Worm (Caenorhabditis elegans) whole organism, young adult: ENCODE data around the gene H18N23.2.
"Not testable (repeated sequence)": the region's sequence is repeated elsewhere in the genome, so short reads cannot be mapped to it uniquely, and the experiment has no call there.

Experiments
- C17E4.6 ChIP-seq: fragments of 200-800 bp; sonication (Bioruptor generic); IDR thresholded peaks from 2 replicates; pipeline ENCODE4 v1.3.6; 2022; ENCODE audit warnings: missing genetic modification reagents, missing genetic modification characterization, missing compliant biosample characterization
- F10E7.11 ChIP-seq: sonication (generic microtip); optimal IDR thresholded peaks from 2 replicates; lab custom pipeline; 2017; ENCODE audit warnings: mild to moderate bottlenecking, missing genetic modification characterization, moderate library complexity, missing compliant biosample characterization
- F39B2.1 ChIP-seq: fragments of 200-800 bp; sonication (Bioruptor generic); IDR thresholded peaks from 2 replicates; pipeline ENCODE4 v1.3.6; 2022; ENCODE audit warnings: missing genetic modification reagents, missing genetic modification characterization, missing compliant biosample characterization
- K12H6.12 ChIP-seq: fragments of 200-800 bp; sonication (Bioruptor generic); optimal IDR thresholded peaks from 2 replicates; lab custom pipeline; 2018; ENCODE audit warnings: mild to moderate bottlenecking, missing genetic modification characterization, missing compliant biosample characterization
- T26A5.8 ChIP-seq: sonication (generic microtip); optimal IDR thresholded peaks from 2 replicates; lab custom pipeline; 2016; ENCODE audit warnings: missing genetic modification characterization, missing compliant biosample characterization
- Y53G8AR.9 ChIP-seq: fragments of 200-800 bp; sonication (Bioruptor generic); conservative IDR thresholded peaks from 2 replicates; pipeline ENCODE4 v1.3.6; 2022; ENCODE audit warnings: missing genetic modification reagents, missing genetic modification characterization, missing compliant biosample characterization
- Y56A3A.18 ChIP-seq: fragments of 200-800 bp; sonication (Bioruptor generic); IDR thresholded peaks from 2 replicates; pipeline ENCODE4 v1.3.6; 2022; ENCODE audit warnings: missing genetic modification reagents, missing genetic modification characterization, missing compliant biosample characterization
- ZK185.1 ChIP-seq: sonication (generic microtip); optimal IDR thresholded peaks from 2 replicates; lab custom pipeline; 2016; ENCODE audit warnings: mild to moderate bottlenecking, missing genetic modification characterization, missing compliant biosample characterization; ENCODE audit not compliant: poor library complexity, severe bottlenecking
- athp-1 ChIP-seq: sonication (generic microtip); optimal IDR thresholded peaks from 2 replicates; lab custom pipeline; 2017; ENCODE audit warnings: mild to moderate bottlenecking, missing genetic modification characterization, missing compliant biosample characterization
- attf-3 ChIP-seq: fragments of 200-800 bp; sonication (Bioruptor generic); conservative IDR thresholded peaks from 2 replicates; pipeline ENCODE4 v1.3.6; 2022; ENCODE audit warnings: missing genetic modification reagents, missing genetic modification characterization, missing compliant biosample characterization
- attf-6 ChIP-seq: fragments of 200-800 bp; sonication (Bioruptor generic); IDR thresholded peaks from 2 replicates; pipeline ENCODE4 v1.3.6; 2022; ENCODE audit warnings: missing genetic modification reagents, missing genetic modification characterization, missing compliant biosample characterization
- cebp-2 ChIP-seq: fragments of 200-800 bp; sonication (Bioruptor generic); IDR thresholded peaks from 2 replicates; pipeline ENCODE4 v1.3.6; 2022; ENCODE audit warnings: missing genetic modification characterization, missing compliant biosample characterization
- chd-7 ChIP-seq: sonication (generic microtip); optimal IDR thresholded peaks from 2 replicates; lab custom pipeline; 2016; ENCODE audit warnings: mild to moderate bottlenecking, missing genetic modification characterization, moderate library complexity, missing compliant biosample characterization
- efl-1 ChIP-seq: fragments of 150-350 bp; optimal IDR thresholded peaks from 2 replicates; lab custom pipeline; 2014; ENCODE audit warnings: missing biosample characterization, missing genetic modification reagents, missing genetic modification characterization
- ekl-4 ChIP-seq: fragments of 200-800 bp; sonication (Bioruptor generic); IDR thresholded peaks from 2 replicates; pipeline ENCODE4 v1.3.6; 2022; ENCODE audit warnings: missing genetic modification reagents, missing genetic modification characterization, missing compliant biosample characterization
- hlh-12 ChIP-seq: sonication (generic microtip); optimal IDR thresholded peaks from 2 replicates; lab custom pipeline; 2016; ENCODE audit warnings: missing genetic modification characterization, missing compliant biosample characterization
- hlh-26 ChIP-seq: fragments of 200-800 bp; sonication (Bioruptor generic); conservative IDR thresholded peaks from 2 replicates; pipeline ENCODE4 v1.3.6; 2022; ENCODE audit warnings: missing genetic modification reagents, missing genetic modification characterization, missing compliant biosample characterization
- hmg-1.2 ChIP-seq: fragments of 200-800 bp; sonication (Bioruptor generic); IDR thresholded peaks from 2 replicates; pipeline ENCODE4 v1.3.6; 2022; ENCODE audit warnings: missing genetic modification reagents, missing genetic modification characterization, missing compliant biosample characterization
- hrde-1 ChIP-seq: sonication (generic microtip); optimal IDR thresholded peaks from 2 replicates; lab custom pipeline; 2016; ENCODE audit warnings: missing genetic modification characterization, mild to moderate bottlenecking, missing compliant biosample characterization, moderate library complexity, missing genotype, missing genetic modification reagents, borderline replicate concordance
- let-526 ChIP-seq: fragments of 200-800 bp; sonication (Bioruptor generic); IDR thresholded peaks from 2 replicates; pipeline ENCODE4 v1.3.6; 2022; ENCODE audit warnings: missing genetic modification reagents, missing genetic modification characterization, missing compliant biosample characterization
- lin-26 ChIP-seq: fragments of 200-800 bp; sonication (Bioruptor generic); IDR thresholded peaks from 2 replicates; pipeline ENCODE4 v1.3.6; 2022; ENCODE audit warnings: missing genetic modification reagents, missing genetic modification characterization, missing compliant biosample characterization
- lir-1 ChIP-seq: fragments of 200-800 bp; sonication (Bioruptor generic); conservative IDR thresholded peaks from 2 replicates; pipeline ENCODE4 v1.3.6; 2022; ENCODE audit warnings: missing genetic modification reagents, missing genetic modification characterization, missing compliant biosample characterization
- madf-3 ChIP-seq: fragments of 200-800 bp; sonication (Bioruptor generic); IDR thresholded peaks from 2 replicates; pipeline ENCODE4 v1.3.6; 2022; ENCODE audit warnings: missing genetic modification reagents, missing genetic modification characterization, missing compliant biosample characterization
- madf-6 ChIP-seq: fragments of 200-800 bp; sonication (Bioruptor generic); IDR thresholded peaks from 2 replicates; pipeline ENCODE4 v1.3.6; 2022; ENCODE audit warnings: missing genetic modification reagents, missing genetic modification characterization, missing compliant biosample characterization
- mes-4 ChIP-seq: sonication (generic microtip); optimal IDR thresholded peaks from 2 replicates; lab custom pipeline; 2016; ENCODE audit warnings: missing genotype, missing genetic modification characterization, missing compliant biosample characterization
- nfyb-1 ChIP-seq: fragments of 200-800 bp; sonication (Bioruptor generic); IDR thresholded peaks from 2 replicates; pipeline ENCODE4 v1.3.6; 2022; ENCODE audit warnings: missing genetic modification reagents, missing genetic modification characterization, missing compliant biosample characterization
- nhr-120 ChIP-seq: fragments of 200-800 bp; sonication (Bioruptor generic); IDR thresholded peaks from 2 replicates; pipeline ENCODE4 v1.3.6; 2022; ENCODE audit warnings: missing genetic modification characterization, missing compliant biosample characterization
- nhr-179 ChIP-seq: sonication (generic microtip); optimal IDR thresholded peaks from 2 replicates; lab custom pipeline; 2016; ENCODE audit warnings: mild to moderate bottlenecking, missing genetic modification characterization, missing compliant biosample characterization
- repo-1 ChIP-seq: sonication (generic microtip); optimal IDR thresholded peaks from 2 replicates; lab custom pipeline; 2017; ENCODE audit warnings: mild to moderate bottlenecking, missing genetic modification characterization, missing compliant biosample characterization
- sdz-38 ChIP-seq: sonication (generic microtip); optimal IDR thresholded peaks from 2 replicates; lab custom pipeline; 2016; ENCODE audit warnings: missing genotype, missing genetic modification characterization, missing compliant biosample characterization
- sea-2 ChIP-seq: fragments of 200-800 bp; sonication (Bioruptor generic); IDR thresholded peaks from 2 replicates; pipeline ENCODE4 v1.3.6; 2022; ENCODE audit warnings: missing genetic modification characterization, missing compliant biosample characterization
- snpc-3.4 ChIP-seq: sonication (generic microtip); optimal IDR thresholded peaks from 2 replicates; lab custom pipeline; 2017; ENCODE audit warnings: missing genetic modification characterization, mild to moderate bottlenecking, missing compliant biosample characterization, antibody characterized with exemption, moderate library complexity, missing genotype, missing genetic modification reagents
- tbx-9 ChIP-seq: sonication (generic microtip); optimal IDR thresholded peaks from 2 replicates; lab custom pipeline; 2016; ENCODE audit warnings: borderline replicate concordance, missing genetic modification characterization, inconsistent platforms, missing compliant biosample characterization
- tlf-1 ChIP-seq: fragments of 200-800 bp; sonication (Bioruptor generic); optimal IDR thresholded peaks from 2 replicates; lab custom pipeline; 2018; ENCODE audit warnings: mild to moderate bottlenecking, missing genetic modification characterization, missing compliant biosample characterization
- zfh-2 ChIP-seq: fragments of 200-800 bp; sonication (Bioruptor generic); conservative IDR thresholded peaks from 2 replicates; pipeline ENCODE4 v1.3.6; 2022; ENCODE audit warnings: missing genetic modification reagents, missing genetic modification characterization, missing compliant biosample characterization
- zim-3 ChIP-seq: sonication (generic microtip); optimal IDR thresholded peaks from 2 replicates; lab custom pipeline; 2017; ENCODE audit warnings: mild to moderate bottlenecking, missing genetic modification characterization, moderate library complexity, missing compliant biosample characterization
- ztf-28 ChIP-seq: fragments of 200-800 bp; sonication (Bioruptor generic); IDR thresholded peaks from 2 replicates; pipeline ENCODE4 v1.3.6; 2022; ENCODE audit warnings: missing genetic modification reagents, missing genetic modification characterization, missing compliant biosample characterization
- ztf-6 ChIP-seq: fragments of 200-800 bp; sonication (Bioruptor generic); IDR thresholded peaks from 2 replicates; pipeline ENCODE4 v1.3.6; 2022; ENCODE audit warnings: missing genetic modification reagents, missing genetic modification characterization, missing compliant biosample characterization

The H18N23.2 gene

ce11 chrX:17670379-17671077 is 29.9 kb upstream of the H18N23.2 start, which contains the start of gene T23E7.2:
Gene T23E7.2, plus strand, starts transcription at chrX:17671027.
- 0 out of 2 replicates have a peak, but pooled peaks have one; percentile 10 for TF ChIP-seq zfh-2
- TF ChIP-seq K12H6.12 (tag; lab: Kevin White, UChicago) = peak; percentile 24
- TF ChIP-seq sdz-38 = no peak

ce11 chrX:17667288-17667687 is 26.6 kb upstream of the H18N23.2 start:
- TF ChIP-seq Y56A3A.18 (no peak), sea-2 (GFP tag; lab: Robert Waterston, UW) (no peak), athp-1 (no peak), chd-7 (tag; lab: Kevin White, UChicago) (no peak), let-526 (GFP tag; lab: Robert Waterston, UW) (no peak), zfh-2 (no peak), hmg-1.2 (no peak), snpc-3.4 (tag; lab: Kevin White, UChicago) (no peak), tlf-1 (GFP tag; lab: Kevin White, UChicago) (no peak), lin-26 (GFP tag; lab: Robert Waterston, UW) (no peak), efl-1 (no peak), zim-3 (tag; lab: Kevin White, UChicago) (no peak), nhr-179 (tag; lab: Kevin White, UChicago) (no peak), C17E4.6 (no peak), tbx-9 (tag; lab: Kevin White, UChicago) (no peak)
- TF ChIP-seq, all 124 proteins: peak for 0

ce11 chrX:17662146-17662545 is 21.5 kb upstream of the H18N23.2 start, which contains the start of gene nlp-6:
Gene nlp-6, plus strand, starts transcription at chrX:17662446.
- TF ChIP-seq nfyb-1 (no peak), T26A5.8 (no peak), lin-26 (GFP tag; lab: Robert Waterston, UW) (no peak), madf-6 (GFP tag; lab: Robert Waterston, UW) (no peak), ztf-6 (no peak), mes-4 (tag; lab: Kevin White, UChicago) (no peak), ztf-28 (GFP tag; lab: Robert Waterston, UW) (no peak), hrde-1 (tag; lab: Kevin White, UChicago) (no peak), sea-2 (GFP tag; lab: Robert Waterston, UW) (no peak), F39B2.1 (GFP tag; lab: Robert Waterston, UW) (no peak), hlh-12 (no peak), F10E7.11 (no peak), cebp-2 (GFP tag; lab: Robert Waterston, UW) (no peak), Y53G8AR.9 (no peak), hlh-26 (GFP tag; lab: Robert Waterston, UW) (no peak), ekl-4 (GFP tag; lab: Robert Waterston, UW) (no peak), lir-1 (GFP tag; lab: Robert Waterston, UW) (no peak), madf-3 (no peak), ZK185.1 (tag; lab: Kevin White, UChicago) (no peak), attf-3 (GFP tag; lab: Robert Waterston, UW) (no peak)

- not testable (repeated sequence) for TF ChIP-seq attf-6; nhr-120 (GFP tag; lab: Robert Waterston, UW); repo-1 (tag; lab: Kevin White, UChicago)
- TF ChIP-seq, all 124 proteins: peak for 0; not testable (repeated sequence) for 124
These were observed 8.7 kb upstream of the H18N23.2 start, which contains the start of gene tmem-218 for ce11 chrX:17649380-17649779. Gene tmem-218, plus strand, starts transcription at chrX:17649680.
